Worm (Caenorhabditis elegans): ENCODE measurements around the gene F36H5.12.

F36H5.12 gene

ce11 chrII:1742535-1742934 is at the start of gene F36H5.12:
F36H5.12 (plus strand) TSS chrII:1742835.
- no peak for TF ChIP-seq hmbx-1 (tag; optimal IDR thresholded peaks at IDR 0.05)
- no peak for TF ChIP-seq F13C5.2 (tag; optimal IDR thresholded peaks at IDR 0.05)
- no peak for TF ChIP-seq ceh-36 (tag; optimal IDR thresholded peaks at IDR 0.05)
- no peak for TF ChIP-seq flt-1 (GFP tag; IDR thresholded peaks at IDR 0.05)
- TF ChIP-seq hnd-1 (tag; optimal IDR thresholded peaks at IDR 0.05): no peak
- no peak for TF ChIP-seq tra-4 (tag; optimal IDR thresholded peaks at IDR 0.05)
- no peak for TF ChIP-seq aly-1 (tag; optimal IDR thresholded peaks at IDR 0.05)
- TF ChIP-seq pes-1 (GFP tag; IDR thresholded peaks at IDR 0.05): no peak
- TF ChIP-seq scrt-1 (GFP tag; IDR thresholded peaks at IDR 0.05): no peak
- TF ChIP-seq tbx-37 (GFP tag; conservative IDR thresholded peaks at IDR 0.05): no peak
- TF ChIP-seq ama-1 (optimal IDR thresholded peaks at IDR 0.05): no peak
- TF ChIP-seq ceh-13 (GFP tag; optimal IDR thresholded peaks at IDR 0.05): no peak
- TF ChIP-seq tbx-11 (GFP tag; IDR thresholded peaks at IDR 0.05): no peak
- no peak for TF ChIP-seq B0310.2 (tag; optimal IDR thresholded peaks at IDR 0.05)
- TF ChIP-seq ets-7 (tag; optimal IDR thresholded peaks at IDR 0.05): no peak
- TF ChIP-seq hmg-4 (GFP tag; optimal IDR thresholded peaks at IDR 0.05): no peak

ce11 chrII:1694530-1694929 is 48.1 kb upstream of the F36H5.12 start, which contains the start of gene fbxc-26:
fbxc-26 (minus strand) TSS chrII:1694630.
- TF ChIP-seq tbx-37 (GFP tag; conservative IDR thresholded peaks at IDR 0.05): no peak
- no peak for TF ChIP-seq F13C5.2 (tag; optimal IDR thresholded peaks at IDR 0.05)
- no peak for TF ChIP-seq aly-1 (tag; optimal IDR thresholded peaks at IDR 0.05)
- TF ChIP-seq tra-4 (tag; optimal IDR thresholded peaks at IDR 0.05): no peak
- no peak for TF ChIP-seq ama-1 (optimal IDR thresholded peaks at IDR 0.05)
- TF ChIP-seq flt-1 (GFP tag; IDR thresholded peaks at IDR 0.05): no peak
- TF ChIP-seq ets-7 (tag; optimal IDR thresholded peaks at IDR 0.05): no peak
- no peak for TF ChIP-seq hnd-1 (tag; optimal IDR thresholded peaks at IDR 0.05)
- no peak for TF ChIP-seq hmbx-1 (tag; optimal IDR thresholded peaks at IDR 0.05)
- no peak for TF ChIP-seq B0310.2 (tag; optimal IDR thresholded peaks at IDR 0.05)
- no peak for TF ChIP-seq ceh-36 (tag; optimal IDR thresholded peaks at IDR 0.05)
- no peak for TF ChIP-seq ceh-13 (GFP tag; optimal IDR thresholded peaks at IDR 0.05)
- TF ChIP-seq sea-1 (GFP tag; conservative IDR thresholded peaks at IDR 0.05): no peak
- no peak for TF ChIP-seq tbx-11 (GFP tag; IDR thresholded peaks at IDR 0.05)
- no peak for TF ChIP-seq pes-1 (GFP tag; IDR thresholded peaks at IDR 0.05)
- no peak for TF ChIP-seq hmg-4 (GFP tag; optimal IDR thresholded peaks at IDR 0.05)
- TF ChIP-seq scrt-1 (GFP tag; IDR thresholded peaks at IDR 0.05): no peak

- no peak for TF ChIP-seq scrt-1 (GFP tag; IDR thresholded peaks at IDR 0.05)
Observed at ce11 chrII:1695861-1696260, 46.8 kb upstream of the F36H5.12 start, which contains the start of gene F58E1.13. F58E1.13 (minus strand) TSS chrII:1695872.

- TF ChIP-seq hnd-1 (tag; optimal IDR thresholded peaks at IDR 0.05): no peak
- TF ChIP-seq tbx-37 (GFP tag; conservative IDR thresholded peaks at IDR 0.05): no peak
- TF ChIP-seq tbx-11 (GFP tag; IDR thresholded peaks at IDR 0.05): no peak
- TF ChIP-seq sea-1 (GFP tag; conservative IDR thresholded peaks at IDR 0.05): no peak
- no peak for TF ChIP-seq flt-1 (GFP tag; IDR thresholded peaks at IDR 0.05)
- no peak for TF ChIP-seq aly-1 (tag; optimal IDR thresholded peaks at IDR 0.05)
Observed at ce11 chrII:1703363-1703762, 39.3 kb upstream of the F36H5.12 start, which contains the start of gene fbxb-47. fbxb-47 (minus strand) TSS chrII:1703463.

- TF ChIP-seq aly-1 (tag; optimal IDR thresholded peaks at IDR 0.05) (no peak), F13C5.2 (tag; optimal IDR thresholded peaks at IDR 0.05) (no peak), ceh-36 (tag; optimal IDR thresholded peaks at IDR 0.05) (no peak), hmg-4 (GFP tag; optimal IDR thresholded peaks at IDR 0.05) (no peak), hnd-1 (tag; optimal IDR thresholded peaks at IDR 0.05) (no peak), ets-7 (tag; optimal IDR thresholded peaks at IDR 0.05) (no peak), tra-4 (tag; optimal IDR thresholded peaks at IDR 0.05) (no peak), sea-1 (GFP tag; conservative IDR thresholded peaks at IDR 0.05) (no peak), B0310.2 (tag; optimal IDR thresholded peaks at IDR 0.05) (no peak), flt-1 (GFP tag; IDR thresholded peaks at IDR 0.05) (no peak), ceh-13 (GFP tag; optimal IDR thresholded peaks at IDR 0.05) (no peak), pes-1 (GFP tag; IDR thresholded peaks at IDR 0.05) (no peak), hmbx-1 (tag; optimal IDR thresholded peaks at IDR 0.05) (no peak), tbx-37 (GFP tag; conservative IDR thresholded peaks at IDR 0.05) (no peak), tbx-11 (GFP tag; IDR thresholded peaks at IDR 0.05) (no peak)
Observed at ce11 chrII:1706385-1706784, 36.2 kb upstream of the F36H5.12 start, which contains the start of gene sdz-18. sdz-18 (minus strand) TSS chrII:1706485.

- no peak for TF ChIP-seq flt-1 (GFP tag; IDR thresholded peaks at IDR 0.05)
- TF ChIP-seq ama-1 (optimal IDR thresholded peaks at IDR 0.05): no peak
- no peak for TF ChIP-seq sea-1 (GFP tag; conservative IDR thresholded peaks at IDR 0.05)
- no peak for TF ChIP-seq hmbx-1 (tag; optimal IDR thresholded peaks at IDR 0.05)
- TF ChIP-seq B0310.2 (tag; optimal IDR thresholded peaks at IDR 0.05): no peak
- no peak for TF ChIP-seq tbx-37 (GFP tag; conservative IDR thresholded peaks at IDR 0.05)
Observed at ce11 chrII:1709959-1710358, 32.7 kb upstream of the F36H5.12 start, which contains the start of gene fbxa-184. fbxa-184 (plus strand) TSS chrII:1710259.

- TF ChIP-seq tbx-37 (GFP tag; conservative IDR thresholded peaks at IDR 0.05): no peak
- no peak for TF ChIP-seq B0310.2 (tag; optimal IDR thresholded peaks at IDR 0.05)
- TF ChIP-seq tbx-11 (GFP tag; IDR thresholded peaks at IDR 0.05): no peak
- no peak for TF ChIP-seq flt-1 (GFP tag; IDR thresholded peaks at IDR 0.05)
- no peak for TF ChIP-seq aly-1 (tag; optimal IDR thresholded peaks at IDR 0.05)
- TF ChIP-seq ceh-13 (GFP tag; optimal IDR thresholded peaks at IDR 0.05): no peak
- TF ChIP-seq scrt-1 (GFP tag; IDR thresholded peaks at IDR 0.05): no peak
- TF ChIP-seq sea-1 (GFP tag; conservative IDR thresholded peaks at IDR 0.05): no peak
- no peak for TF ChIP-seq hnd-1 (tag; optimal IDR thresholded peaks at IDR 0.05)
- TF ChIP-seq hmbx-1 (tag; optimal IDR thresholded peaks at IDR 0.05): no peak
- no peak for TF ChIP-seq ama-1 (optimal IDR thresholded peaks at IDR 0.05)
- TF ChIP-seq ets-7 (tag; optimal IDR thresholded peaks at IDR 0.05): no peak
- TF ChIP-seq pes-1 (GFP tag; IDR thresholded peaks at IDR 0.05): no peak
- no peak for TF ChIP-seq F13C5.2 (tag; optimal IDR thresholded peaks at IDR 0.05)
- TF ChIP-seq ceh-36 (tag; optimal IDR thresholded peaks at IDR 0.05): no peak
- TF ChIP-seq tra-4 (tag; optimal IDR thresholded peaks at IDR 0.05): no peak
- no peak for TF ChIP-seq hmg-4 (GFP tag; optimal IDR thresholded peaks at IDR 0.05)
Observed at ce11 chrII:1712938-1713337, 29.7 kb upstream of the F36H5.12 start, which contains the start of gene btb-7. btb-7 (plus strand) TSS chrII:1713238.
